Fruit fly (Drosophila melanogaster) whole organism, embryonic: ENCODE data around the gene Sfxn2.

Experiments
- Aef1 ChIP-seq: fragments of 200-800 bp; sonication (Bioruptor generic); IDR thresholded peaks from 3 replicates; pipeline ENCODE4 v1.3.6; 2022; ENCODE audit warnings: missing biosample characterization, missing genetic modification characterization
- CG10959 ChIP-seq: fragments of 200-800 bp; sonication (Bioruptor generic); IDR thresholded peaks from 2 replicates; pipeline ENCODE4 v1.3.6; 2022; ENCODE audit warnings: missing biosample characterization, missing genetic modification characterization
- CG11085 ChIP-seq: fragments of 200-800 bp; sonication (Bioruptor generic); IDR thresholded peaks from 2 replicates; pipeline ENCODE4 v1.3.6; 2022; ENCODE audit warnings: missing biosample characterization, missing genetic modification characterization
- CG14965 ChIP-seq: fragments of 200-800 bp; sonication (Bioruptor generic); optimal IDR thresholded peaks from 2 replicates; lab custom pipeline; 2016; ENCODE audit warnings: missing biosample characterization, missing genetic modification characterization, borderline replicate concordance
- CG15479 ChIP-seq: fragments of 200-800 bp; sonication (Bioruptor generic); optimal IDR thresholded peaks from 3 replicates; lab custom pipeline; 2019; ENCODE audit warnings: missing biosample characterization, mild to moderate bottlenecking, missing genetic modification characterization, moderate library complexity
- CG1602 ChIP-seq: fragments of 200-800 bp; sonication (Bioruptor generic); optimal IDR thresholded peaks from 3 replicates; lab custom pipeline; 2016; ENCODE audit warnings: missing biosample characterization, missing genetic modification characterization
- CG18599 ChIP-seq: fragments of 200-800 bp; sonication (Bioruptor generic); optimal IDR thresholded peaks from 3 replicates; lab custom pipeline; 2017; ENCODE audit warnings: missing biosample characterization, missing genetic modification characterization, mild to moderate bottlenecking, moderate library complexity, missing genetic modification reagents
- CG2116 ChIP-seq: fragments of 200-800 bp; sonication (Bioruptor generic); optimal IDR thresholded peaks from 3 replicates; lab custom pipeline; 2018; ENCODE audit warnings: missing biosample characterization, mild to moderate bottlenecking, missing genetic modification characterization
- CG2712 ChIP-seq: fragments of 200-800 bp; optimal IDR thresholded peaks from 3 replicates; lab custom pipeline; 2019; ENCODE audit warnings: missing biosample characterization, mild to moderate bottlenecking, missing genetic modification characterization, moderate library complexity
- CG2875 ChIP-seq: fragments of 200-800 bp; sonication (Bioruptor generic); optimal IDR thresholded peaks from 2 replicates; lab custom pipeline; 2017; ENCODE audit warnings: missing biosample characterization, mild to moderate bottlenecking, missing genetic modification characterization, missing genetic modification reagents
- CG30431 ChIP-seq: fragments of 200-800 bp; sonication (Bioruptor generic); optimal IDR thresholded peaks from 2 replicates; lab custom pipeline; 2017; ENCODE audit warnings: missing biosample characterization, missing genetic modification characterization
- CG32772 ChIP-seq: fragments of 200-800 bp; sonication (Bioruptor generic); IDR thresholded peaks from 2 replicates; pipeline ENCODE4 v1.3.6; 2022; ENCODE audit warnings: missing biosample characterization, missing genetic modification characterization
- CG3726 ChIP-seq: fragments of 200-800 bp; sonication (Bioruptor generic); IDR thresholded peaks from 3 replicates; pipeline ENCODE4, ENCODE4 v1.3.6; 2022; ENCODE audit warnings: missing biosample characterization, missing genetic modification characterization
- CG6175 ChIP-seq: fragments of 200-800 bp; sonication (Bioruptor generic); IDR thresholded peaks from 3 replicates; pipeline ENCODE4 v1.3.6; 2022; ENCODE audit warnings: missing biosample characterization, missing genetic modification characterization
- CG8478 ChIP-seq: fragments of >200 bp; optimal IDR thresholded peaks from 2 replicates; lab custom pipeline; 2018
- CG9215 ChIP-seq: fragments of 200-800 bp; sonication (Bioruptor generic); IDR thresholded peaks from 2 replicates; pipeline ENCODE4 v1.3.6; 2022; ENCODE audit warnings: missing biosample characterization, missing genetic modification characterization
- CG9817 ChIP-seq: fragments of 200-800 bp; sonication (Bioruptor generic); optimal IDR thresholded peaks from 2 replicates; lab custom pipeline; 2018; ENCODE audit warnings: missing biosample characterization, mild to moderate bottlenecking, missing genetic modification characterization, moderate library complexity
- D ChIP-seq, 2 experiments: fragments of 200-800 bp in 1 of 2; fragments of >200 bp in 1 of 2; sonication (Bioruptor generic) in 1 of 2; optimal IDR thresholded peaks; 2 replicates in 1 of 2; 3 replicates in 1 of 2; lab custom pipeline; 2017; ENCODE audit warnings: mild to moderate bottlenecking in 1 of 2, missing biosample characterization in 1 of 2, missing genetic modification characterization in 1 of 2, missing genetic modification reagents in 1 of 2
- Dek ChIP-seq: fragments of 200-800 bp; sonication (Bioruptor generic); optimal IDR thresholded peaks from 3 replicates; lab custom pipeline; 2019; ENCODE audit warnings: missing biosample characterization, mild to moderate bottlenecking, missing genetic modification characterization, moderate library complexity
- Ets97D ChIP-seq: fragments of 200-800 bp; sonication (Bioruptor generic); optimal IDR thresholded peaks from 3 replicates; lab custom pipeline; 2016; ENCODE audit warnings: missing biosample characterization, missing genetic modification characterization
- HLH3B ChIP-seq: fragments of 200-800 bp; sonication (Bioruptor generic); IDR thresholded peaks from 2 replicates; pipeline ENCODE4 v1.3.6; 2022; ENCODE audit warnings: missing biosample characterization, missing genetic modification characterization
- HmgD ChIP-seq: fragments of 200-800 bp; sonication (Bioruptor generic); optimal IDR thresholded peaks from 3 replicates; lab custom pipeline; 2016; ENCODE audit warnings: missing biosample characterization, missing genetic modification characterization
- Hr39 ChIP-seq: fragments of >200 bp; optimal IDR thresholded peaks from 2 replicates; lab custom pipeline; 2017
- Hr78 ChIP-seq, 2 experiments: fragments of 200-800 bp in 1 of 2; fragments of >200 bp in 1 of 2; sonication (Bioruptor generic) in 1 of 2; optimal IDR thresholded peaks; 2 replicates each; lab custom pipeline; 2017 to 2019; ENCODE audit warnings: missing biosample characterization in 2 of 2, missing genetic modification characterization in 2 of 2, mild to moderate bottlenecking in 1 of 2, moderate library complexity in 1 of 2
- Med ChIP-seq: fragments of 200-800 bp; sonication (Bioruptor generic); peaks from one replicate; lab custom pipeline; 2016; ENCODE audit warnings: missing biosample characterization, missing genetic modification characterization, mild to moderate bottlenecking, inconsistent platforms, moderate library complexity
- NC2α ChIP-seq: fragments of 200-800 bp; sonication (Bioruptor generic); optimal IDR thresholded peaks from 2 replicates; lab custom pipeline; 2016; ENCODE audit warnings: missing biosample characterization, missing genetic modification characterization
- NK7.1 ChIP-seq: fragments of 200-800 bp; sonication (Bioruptor generic); optimal IDR thresholded peaks from 3 replicates; lab custom pipeline; 2016; ENCODE audit warnings: missing biosample characterization, missing genetic modification characterization
- Stat92E ChIP-seq, 3 experiments: fragments of >200 bp in 2 of 3; fragments of 200-800 bp in 1 of 3; sonication (Bioruptor generic) in 1 of 3; optimal IDR thresholded peaks; 2 replicates each; lab custom pipeline; 2017 to 2019; ENCODE audit warnings: missing biosample characterization in 3 of 3, missing genetic modification characterization in 3 of 3, mild to moderate bottlenecking in 1 of 3, moderate library complexity in 1 of 3
- abd-A ChIP-seq: fragments of 200-800 bp; sonication (Bioruptor generic); optimal IDR thresholded peaks from 3 replicates; lab custom pipeline; 2019; ENCODE audit warnings: missing biosample characterization, mild to moderate bottlenecking, missing genetic modification characterization, moderate library complexity
- ash1 ChIP-seq: fragments of 200-800 bp; sonication (Bioruptor generic); optimal IDR thresholded peaks from 2 replicates; lab custom pipeline; 2018; ENCODE audit warnings: missing biosample characterization, mild to moderate bottlenecking, missing genetic modification characterization
- br ChIP-seq: fragments of >200 bp; optimal IDR thresholded peaks from 2 replicates; lab custom pipeline; 2017
- cad ChIP-seq: fragments of >200 bp; optimal IDR thresholded peaks from 2 replicates; lab custom pipeline; 2017; ENCODE audit warnings: missing biosample characterization, missing genetic modification characterization
- cg ChIP-seq: fragments of 200-800 bp; sonication (Bioruptor generic); optimal IDR thresholded peaks from 3 replicates; lab custom pipeline; 2019; ENCODE audit warnings: missing biosample characterization, mild to moderate bottlenecking, missing genetic modification characterization, moderate library complexity
- danr ChIP-seq: fragments of 200-800 bp; sonication (Bioruptor generic); IDR thresholded peaks from 2 replicates; pipeline ENCODE4 v1.3.6; 2022; ENCODE audit warnings: missing biosample characterization, missing genetic modification characterization
- fru ChIP-seq: fragments of >200 bp; optimal IDR thresholded peaks from 2 replicates; lab custom pipeline; 2017
- ham ChIP-seq: fragments of 200-800 bp; sonication (Bioruptor generic); IDR thresholded peaks from 2 replicates; pipeline ENCODE4 v1.3.6; 2022; ENCODE audit warnings: missing biosample characterization, missing genetic modification characterization
- hth ChIP-seq: fragments of >200 bp; optimal IDR thresholded peaks from 2 replicates; lab custom pipeline; 2017; ENCODE audit warnings: inconsistent platforms
- kni ChIP-seq: fragments of 200-800 bp; sonication (Bioruptor generic); optimal IDR thresholded peaks from 3 replicates; lab custom pipeline; 2017; ENCODE audit warnings: mild to moderate bottlenecking, missing biosample characterization, missing genetic modification reagents, missing genetic modification characterization
- lab ChIP-seq: fragments of 200-800 bp; sonication (Bioruptor generic); optimal IDR thresholded peaks from 3 replicates; lab custom pipeline; 2017; ENCODE audit warnings: missing biosample characterization, missing genetic modification characterization, mild to moderate bottlenecking, moderate library complexity, missing genetic modification reagents
- sc ChIP-seq, 3 experiments: fragments of >200 bp in 2 of 3; fragments of 200-800 bp in 1 of 3; sonication (Bioruptor generic) in 1 of 3; optimal IDR thresholded peaks; 2 replicates in 2 of 3; 3 replicates in 1 of 3; lab custom pipeline; 2017; ENCODE audit warnings: mild to moderate bottlenecking in 1 of 3, missing biosample characterization in 1 of 3, missing genetic modification characterization in 1 of 3, missing genetic modification reagents in 1 of 3
- sim ChIP-seq: fragments of 200-800 bp; sonication (Bioruptor generic); IDR thresholded peaks from 2 replicates; pipeline ENCODE4 v1.3.6; 2022; ENCODE audit warnings: missing biosample characterization, missing genetic modification characterization
- tap ChIP-seq: fragments of 200-800 bp; optimal IDR thresholded peaks from 3 replicates; lab custom pipeline; 2019; ENCODE audit warnings: missing biosample characterization, mild to moderate bottlenecking, missing genetic modification characterization, moderate library complexity
- twi ChIP-seq: fragments of 200-800 bp; optimal IDR thresholded peaks from 2 replicates; lab custom pipeline; 2019; ENCODE audit warnings: missing biosample characterization, mild to moderate bottlenecking, missing genetic modification characterization, moderate library complexity
- vnd ChIP-seq: fragments of 200-800 bp; sonication (Bioruptor generic); IDR thresholded peaks from 3 replicates; pipeline ENCODE4 v1.3.6; 2022; ENCODE audit warnings: missing biosample characterization, missing genetic modification characterization; ENCODE audit not compliant: partially characterized antibody
- wek ChIP-seq: fragments of 200-800 bp; sonication (Bioruptor generic); optimal IDR thresholded peaks from 3 replicates; lab custom pipeline; 2018; ENCODE audit warnings: missing biosample characterization, mild to moderate bottlenecking, missing genetic modification characterization, moderate library complexity
- zen ChIP-seq: fragments of 200-800 bp; sonication (Bioruptor generic); optimal IDR thresholded peaks from 3 replicates; lab custom pipeline; 2018; ENCODE audit warnings: missing biosample characterization, mild to moderate bottlenecking, missing genetic modification characterization, moderate library complexity
- zfh1 ChIP-seq: fragments of 200-800 bp; sonication (Bioruptor generic); IDR thresholded peaks from 3 replicates; pipeline ENCODE4 v1.3.6; 2022; ENCODE audit warnings: missing biosample characterization, missing genetic modification characterization

The Sfxn2 gene

DNA sequence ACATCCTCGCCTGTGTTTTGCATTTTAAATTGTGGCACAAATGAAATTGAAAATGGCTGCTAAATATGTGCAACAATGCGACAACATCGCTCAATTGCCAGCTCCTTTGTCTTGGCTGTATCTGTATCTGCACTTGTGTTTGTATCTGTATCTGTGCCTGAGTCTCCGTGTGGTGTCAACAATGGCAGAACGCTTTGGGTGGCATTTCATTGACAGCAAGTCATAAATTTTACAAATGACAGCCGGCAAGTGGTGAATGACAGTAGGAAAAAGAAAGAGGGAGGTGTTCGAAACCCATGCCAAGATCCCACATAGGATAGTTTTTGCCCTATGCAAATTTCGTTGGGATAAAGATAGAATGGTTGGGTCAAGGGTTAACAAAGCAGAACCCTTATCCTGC lies 31.1 kb upstream of the Sfxn2 start:
- no peak for TF ChIP-seq Hr78 (GFP tag; optimal IDR thresholded peaks at IDR 0.05; lab: Kevin White, UChicago)
- TF ChIP-seq twi (tag; lab: Kevin White, UChicago): peak; percentile 59
- peak; percentile 43 for TF ChIP-seq CG15479 (GFP tag; lab: Kevin White, UChicago)
- TF ChIP-seq D (optimal IDR thresholded peaks at IDR 0.05; lab: Kevin White, UChicago): peak; percentile 63
- no peak for TF ChIP-seq D (GFP tag; optimal IDR thresholded peaks at IDR 0.05; lab: Kevin White, UChicago)
- peak; percentile 11 for TF ChIP-seq hth (lab: Kevin White, UChicago)
- peak; percentile 58 for TF ChIP-seq cad (GFP tag; lab: Kevin White, UChicago)
- TF ChIP-seq CG2116 (GFP tag; lab: Kevin White, UChicago): no peak
- TF ChIP-seq wek (GFP tag; lab: Kevin White, UChicago): no peak
- no peak for TF ChIP-seq ham
- TF ChIP-seq Aef1 (GFP tag; lab: Robert Waterston, UW): no peak
- TF ChIP-seq zen (tag; lab: Kevin White, UChicago): peak; percentile 48
- TF ChIP-seq, all 482 proteins: peak for 6

DNA sequence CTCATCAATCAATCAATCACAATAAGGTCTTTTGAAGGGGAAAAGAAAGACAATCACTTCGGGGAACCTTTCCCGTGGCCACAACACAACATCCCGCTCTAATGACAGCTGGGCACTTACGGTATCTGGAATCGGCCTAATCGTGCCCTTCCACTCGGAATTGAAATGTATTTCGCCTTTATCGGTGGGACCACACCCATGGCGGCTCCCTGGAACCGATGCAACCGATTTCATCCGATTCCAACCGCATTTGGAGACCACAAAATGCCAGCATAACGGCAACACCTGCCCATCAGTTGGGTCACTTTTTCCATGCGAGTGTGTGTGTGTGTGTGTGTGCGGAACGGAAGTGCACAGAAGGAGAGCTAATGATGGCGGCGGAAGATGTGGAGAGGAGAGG lies 30.3 kb upstream of the Sfxn2 start:
- TF ChIP-seq cg (peak; percentile 40), CG9215 (GFP tag; lab: Robert Waterston, UW) (no peak), lab (GFP tag; lab: Kevin White, UChicago) (peak; percentile 2), sim (GFP tag; lab: Robert Waterston, UW) (no peak), Stat92E (GFP tag; optimal IDR thresholded peaks at IDR 0.05; lab: Kevin White, UChicago) (peak in 1 of 3 experiments; percentile 87), kni (GFP tag; lab: Kevin White, UChicago) (peak; percentile 55), CG18599 (GFP tag; lab: Kevin White, UChicago) (no peak), br (lab: Kevin White, UChicago) (no peak), CG32772 (GFP tag; lab: Robert Waterston, UW) (no peak)

DNA sequence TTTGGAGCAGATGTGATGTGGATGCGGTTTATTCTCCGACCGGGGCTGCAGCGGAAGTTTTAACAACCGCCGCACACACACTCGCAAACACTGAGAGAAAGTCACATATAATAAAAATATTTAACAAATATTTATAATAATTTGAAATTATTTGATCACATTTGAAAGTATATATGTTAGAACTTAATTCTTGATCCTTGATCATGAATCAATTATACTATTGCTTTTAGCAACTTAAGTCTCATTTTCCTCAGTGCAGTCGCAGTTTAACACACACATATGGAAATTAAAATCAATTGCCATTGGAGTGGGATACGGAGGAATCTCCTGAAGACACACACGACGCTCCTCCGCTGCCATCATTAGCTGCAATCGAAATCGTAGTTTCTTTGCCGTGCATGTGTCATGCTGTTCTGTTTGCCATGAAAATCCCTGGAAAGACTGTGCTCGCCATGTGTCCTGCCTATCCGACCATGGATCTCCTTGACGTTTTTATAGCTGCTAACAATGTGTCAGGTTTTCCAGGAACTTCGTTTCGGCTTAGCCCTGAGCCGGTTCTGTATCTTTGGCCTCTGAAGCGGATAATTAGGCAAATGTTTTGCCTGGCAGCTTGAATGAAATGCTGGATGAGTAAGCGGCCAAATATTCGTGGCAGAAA lies 29.7 kb upstream of the Sfxn2 start:
- TF ChIP-seq Aef1 (GFP tag; lab: Robert Waterston, UW) (no peak), CG30431 (GFP tag; lab: Kevin White, UChicago) (peak; percentile 66), CG3726 (GFP tag; lab: Robert Waterston, UW) (peak; percentile 44; the same call in 1 of the 3 replicates), abd-A (tag; lab: Kevin White, UChicago) (no peak), CG1602 (peak; percentile 66), HLH3B (peak; percentile 64; the same call in 1 of the 2 replicates), tap (peak; percentile 57), zfh1 (GFP tag; lab: Robert Waterston, UW) (peak; percentile 89), Med (GFP tag; lab: Kevin White, UChicago) (peak; percentile 73), ash1 (no peak), CG6175 (GFP tag; lab: Robert Waterston, UW) (no peak), fru (lab: Kevin White, UChicago) (no peak), NC2α (GFP tag; lab: Kevin White, UChicago) (no peak), Hr39 (no peak), CG8478 (no peak), CG2875 (GFP tag; lab: Kevin White, UChicago) (peak; percentile 69), vnd (GFP tag; lab: Robert Waterston, UW) (no peak), NK7.1 (GFP tag; lab: Kevin White, UChicago) (no peak), CG14965 (GFP tag; lab: Kevin White, UChicago) (no peak), CG9817 (tag; lab: Kevin White, UChicago) (peak; percentile 6), sc (optimal IDR thresholded peaks at IDR 0.05; lab: Kevin White, UChicago) (no peak), sc (GFP tag; optimal IDR thresholded peaks at IDR 0.05; lab: Kevin White, UChicago) (peak; percentile 78), HmgD (GFP tag; lab: Kevin White, UChicago) (no peak), Dek (tag; lab: Kevin White, UChicago) (no peak), CG10959 (peak; percentile 90), Ets97D (no peak), CG2712 (tag; lab: Kevin White, UChicago) (peak; percentile 94), danr (0 out of 2 replicates have a peak, but pooled peaks have one; percentile 10), CG11085 (GFP tag; lab: Robert Waterston, UW) (no peak)
